Fruit fly (Drosophila melanogaster) whole organism, embryonic: Measurements from ENCODE around the gene scyl.

Experiments
- C15 ChIP-seq: fragments of 200-800 bp; sonication (Bioruptor generic); IDR thresholded peaks from 3 replicates; pipeline ENCODE4 v1.3.6; 2022; ENCODE audit warnings: missing biosample characterization, missing genetic modification characterization
- CG10366 ChIP-seq: fragments of 200-800 bp; sonication (Bioruptor generic); IDR thresholded peaks from 2 replicates; pipeline ENCODE4 v1.3.6; 2022; ENCODE audit warnings: missing biosample characterization, missing genetic modification characterization
- CG10462 ChIP-seq: fragments of 200-800 bp; sonication (Bioruptor generic); optimal IDR thresholded peaks from 2 replicates; lab custom pipeline; 2016; ENCODE audit warnings: missing biosample characterization, missing genetic modification characterization
- CG11504 ChIP-seq: fragments of 200-800 bp; sonication (Bioruptor generic); optimal IDR thresholded peaks from 3 replicates; lab custom pipeline; 2019; ENCODE audit warnings: missing biosample characterization, mild to moderate bottlenecking, missing genetic modification characterization, moderate library complexity
- CG12219 ChIP-seq: fragments of 200-800 bp; sonication (Bioruptor generic); optimal IDR thresholded peaks from 3 replicates; lab custom pipeline; 2018; ENCODE audit warnings: missing biosample characterization, mild to moderate bottlenecking, missing genetic modification characterization
- CG12236 ChIP-seq: fragments of 200-800 bp; sonication (Bioruptor generic); optimal IDR thresholded peaks from 2 replicates; lab custom pipeline; 2016; ENCODE audit warnings: missing biosample characterization, missing genetic modification characterization
- CG13894 ChIP-seq: fragments of 200-800 bp; sonication (Bioruptor generic); optimal IDR thresholded peaks from 3 replicates; lab custom pipeline; 2018; ENCODE audit warnings: missing biosample characterization, mild to moderate bottlenecking, missing genetic modification characterization, moderate library complexity
- CG14667 ChIP-seq: fragments of 200-800 bp; sonication (Bioruptor generic); IDR thresholded peaks from 2 replicates; pipeline ENCODE4 v1.3.6; 2022; ENCODE audit warnings: missing biosample characterization, missing genetic modification characterization
- CG14860 ChIP-seq: fragments of 200-800 bp; sonication (Bioruptor generic); IDR thresholded peaks from 3 replicates; pipeline ENCODE4 v1.3.6; 2022; ENCODE audit warnings: missing biosample characterization, missing genetic modification characterization; ENCODE audit not compliant: partially characterized antibody
- CG1529 ChIP-seq: fragments of 200-800 bp; sonication (Bioruptor generic); optimal IDR thresholded peaks from 3 replicates; lab custom pipeline; 2018; ENCODE audit warnings: missing biosample characterization, missing genetic modification characterization
- CG15479 ChIP-seq: fragments of 200-800 bp; sonication (Bioruptor generic); optimal IDR thresholded peaks from 3 replicates; lab custom pipeline; 2019; ENCODE audit warnings: missing biosample characterization, mild to moderate bottlenecking, missing genetic modification characterization, moderate library complexity
- CG15601 ChIP-seq: fragments of 200-800 bp; sonication (Bioruptor generic); optimal IDR thresholded peaks from 3 replicates; lab custom pipeline; 2019; ENCODE audit warnings: missing biosample characterization, mild to moderate bottlenecking, missing genetic modification characterization, moderate library complexity
- CG15696 ChIP-seq: fragments of 200-800 bp; sonication (Bioruptor generic); optimal IDR thresholded peaks from 2 replicates; lab custom pipeline; 2019; ENCODE audit warnings: missing biosample characterization, mild to moderate bottlenecking, missing genetic modification characterization, moderate library complexity
- CG17829 ChIP-seq: fragments of 200-800 bp; optimal IDR thresholded peaks from 2 replicates; lab custom pipeline; 2019; ENCODE audit warnings: missing biosample characterization, mild to moderate bottlenecking, missing genetic modification characterization, moderate library complexity
- CG18011 ChIP-seq: fragments of 200-800 bp; sonication (Bioruptor generic); optimal IDR thresholded peaks from 2 replicates; lab custom pipeline; 2017; ENCODE audit warnings: missing biosample characterization, missing genetic modification characterization, mild to moderate bottlenecking, moderate library complexity, missing genotype
- CG31365 ChIP-seq: fragments of 200-800 bp; sonication (Bioruptor generic); optimal IDR thresholded peaks from 2 replicates; lab custom pipeline; 2018; ENCODE audit warnings: missing biosample characterization, mild to moderate bottlenecking, missing genetic modification characterization
- CG31388 ChIP-seq: fragments of 200-800 bp; sonication (Bioruptor generic); optimal IDR thresholded peaks from 2 replicates; lab custom pipeline; 2016; ENCODE audit warnings: missing biosample characterization, missing genetic modification characterization
- CG32772 ChIP-seq: fragments of 200-800 bp; sonication (Bioruptor generic); IDR thresholded peaks from 2 replicates; pipeline ENCODE4 v1.3.6; 2022; ENCODE audit warnings: missing biosample characterization, missing genetic modification characterization
- CG33557 ChIP-seq: fragments of 200-800 bp; sonication (Bioruptor generic); optimal IDR thresholded peaks from 2 replicates; lab custom pipeline; 2019; ENCODE audit warnings: missing biosample characterization, mild to moderate bottlenecking, missing genetic modification characterization, moderate library complexity
- CG3407 ChIP-seq: fragments of 200-800 bp; sonication (Bioruptor generic); optimal IDR thresholded peaks from 2 replicates; lab custom pipeline; 2018; ENCODE audit warnings: missing biosample characterization, mild to moderate bottlenecking, missing genetic modification characterization
- CG3995 ChIP-seq: fragments of 200-800 bp; sonication (Bioruptor generic); optimal IDR thresholded peaks from 3 replicates; lab custom pipeline; 2016; ENCODE audit warnings: missing biosample characterization, missing genetic modification characterization
- CG4820 ChIP-seq: fragments of 200-800 bp; sonication (Bioruptor generic); optimal IDR thresholded peaks from 3 replicates; lab custom pipeline; 2016; ENCODE audit warnings: missing biosample characterization, missing genetic modification characterization
- CG5953 ChIP-seq: fragments of 200-800 bp; sonication (Bioruptor generic); IDR thresholded peaks from 2 replicates; pipeline ENCODE4 v1.3.6; 2022; ENCODE audit warnings: missing biosample characterization, missing genetic modification characterization
- CG6854 ChIP-seq: fragments of 200-800 bp; sonication (Bioruptor generic); optimal IDR thresholded peaks from 3 replicates; lab custom pipeline; 2017; ENCODE audit warnings: missing biosample characterization, mild to moderate bottlenecking, missing genetic modification characterization
- CG7357 ChIP-seq: fragments of 200-800 bp; sonication (Bioruptor generic); IDR thresholded peaks from 3 replicates; pipeline ENCODE4 v1.3.6; 2022; ENCODE audit warnings: missing biosample characterization, missing genetic modification characterization
- CG7786 ChIP-seq: fragments of 200-800 bp; sonication (Bioruptor generic); optimal IDR thresholded peaks from 2 replicates; lab custom pipeline; 2016; ENCODE audit warnings: missing biosample characterization, missing genetic modification characterization
- CoRest ChIP-seq: fragments of 200-800 bp; sonication (Bioruptor generic); optimal IDR thresholded peaks from 3 replicates; lab custom pipeline; 2018; ENCODE audit warnings: missing biosample characterization, mild to moderate bottlenecking, missing genetic modification characterization, moderate library complexity
- HLH4C ChIP-seq: fragments of 200-800 bp; sonication (Bioruptor generic); IDR thresholded peaks from 3 replicates; pipeline ENCODE4 v1.3.6; 2022; ENCODE audit warnings: missing biosample characterization, missing genetic modification characterization; ENCODE audit not compliant: partially characterized antibody
- Hand ChIP-seq: fragments of 200-800 bp; sonication (Bioruptor generic); optimal IDR thresholded peaks from 2 replicates; lab custom pipeline; 2017; ENCODE audit warnings: mild to moderate bottlenecking, missing biosample characterization, missing genetic modification reagents, missing genetic modification characterization
- Lim3 ChIP-seq: fragments of 200-800 bp; sonication (Bioruptor generic); IDR thresholded peaks from 2 replicates; pipeline ENCODE4 v1.3.6; 2022; ENCODE audit warnings: missing biosample characterization, missing genetic modification characterization
- Max ChIP-seq: fragments of 200-800 bp; sonication (Bioruptor generic); optimal IDR thresholded peaks from 2 replicates; lab custom pipeline; 2016; ENCODE audit warnings: missing biosample characterization, mild to moderate bottlenecking, missing genetic modification characterization
- Med ChIP-seq: fragments of 200-800 bp; sonication (Bioruptor generic); peaks from one replicate; lab custom pipeline; 2016; ENCODE audit warnings: missing biosample characterization, missing genetic modification characterization, mild to moderate bottlenecking, inconsistent platforms, moderate library complexity
- Oli ChIP-seq: fragments of 200-800 bp; sonication (Bioruptor generic); optimal IDR thresholded peaks from 2 replicates; lab custom pipeline; 2018; ENCODE audit warnings: missing biosample characterization, mild to moderate bottlenecking, missing genetic modification characterization, moderate library complexity
- Optix ChIP-seq: fragments of 200-800 bp; sonication (Bioruptor generic); IDR thresholded peaks from 3 replicates; pipeline ENCODE4 v1.3.6; 2022; ENCODE audit warnings: missing biosample characterization, missing genetic modification characterization
- ato ChIP-seq: fragments of 200-800 bp; sonication (Bioruptor generic); IDR thresholded peaks from 2 replicates; pipeline ENCODE4 v1.3.6; 2022; ENCODE audit warnings: missing biosample characterization, missing genetic modification characterization; ENCODE audit not compliant: partially characterized antibody
- croc ChIP-seq: fragments of 200-800 bp; sonication (Bioruptor generic); conservative IDR thresholded peaks from 3 replicates; pipeline ENCODE4 v1.3.6; 2022; ENCODE audit warnings: missing biosample characterization, missing genetic modification characterization
- crol ChIP-seq: fragments of 200-800 bp; sonication (Bioruptor generic); IDR thresholded peaks from 2 replicates; pipeline ENCODE4 v1.3.6; 2022; ENCODE audit warnings: missing biosample characterization, missing genetic modification characterization
- crp ChIP-seq, 2 experiments: fragments of 200-800 bp; sonication (Bioruptor generic); optimal IDR thresholded peaks; 2 replicates in 1 of 2; 3 replicates in 1 of 2; lab custom pipeline; 2017; ENCODE audit warnings: missing biosample characterization in 2 of 2, missing genetic modification characterization in 2 of 2, mild to moderate bottlenecking in 1 of 2, moderate library complexity in 1 of 2
- en ChIP-seq: fragments of 200-800 bp; sonication (Bioruptor generic); optimal IDR thresholded peaks from 2 replicates; lab custom pipeline; 2016; ENCODE audit warnings: missing biosample characterization, missing genetic modification characterization
- lilli ChIP-seq: fragments of 200-800 bp; sonication (Bioruptor generic); optimal IDR thresholded peaks from 3 replicates; lab custom pipeline; 2016; ENCODE audit warnings: missing biosample characterization, missing genetic modification characterization
- lola ChIP-seq, 3 experiments: fragments of >200 bp in 2 of 3; fragments of 200-800 bp in 1 of 3; sonication (Bioruptor generic) in 1 of 3; optimal IDR thresholded peaks; 2 replicates each; lab custom pipeline; 2017 to 2019; ENCODE audit warnings: missing biosample characterization in 3 of 3, missing genetic modification characterization in 3 of 3, mild to moderate bottlenecking in 1 of 3, moderate library complexity in 1 of 3
- pb ChIP-seq: fragments of 200-800 bp; sonication (Bioruptor generic); optimal IDR thresholded peaks from 3 replicates; lab custom pipeline; 2016; ENCODE audit warnings: missing biosample characterization, missing genetic modification characterization
- pita ChIP-seq: fragments of 200-800 bp; sonication (Bioruptor generic); optimal IDR thresholded peaks from 2 replicates; lab custom pipeline; 2017; ENCODE audit warnings: missing biosample characterization, mild to moderate bottlenecking, missing genetic modification characterization
- seq ChIP-seq: fragments of 200-800 bp; sonication (Bioruptor generic); IDR thresholded peaks from 2 replicates; pipeline ENCODE4 v1.3.6; 2022; ENCODE audit warnings: missing biosample characterization, missing genetic modification characterization
- sima ChIP-seq: fragments of 200-800 bp; sonication (Bioruptor generic); optimal IDR thresholded peaks from 2 replicates; lab custom pipeline; 2016; ENCODE audit warnings: missing biosample characterization, missing genetic modification characterization
- sqz ChIP-seq: fragments of 200-800 bp; sonication (Bioruptor generic); optimal IDR thresholded peaks from 3 replicates; lab custom pipeline; 2018; ENCODE audit warnings: missing biosample characterization, mild to moderate bottlenecking, missing genetic modification characterization
- tin ChIP-seq: fragments of 200-800 bp; sonication (Bioruptor generic); optimal IDR thresholded peaks from 3 replicates; lab custom pipeline; 2016; ENCODE audit warnings: missing biosample characterization, missing genetic modification characterization
- vnd ChIP-seq: fragments of 200-800 bp; sonication (Bioruptor generic); IDR thresholded peaks from 3 replicates; pipeline ENCODE4 v1.3.6; 2022; ENCODE audit warnings: missing biosample characterization, missing genetic modification characterization; ENCODE audit not compliant: partially characterized antibody

The scyl gene

DNA sequence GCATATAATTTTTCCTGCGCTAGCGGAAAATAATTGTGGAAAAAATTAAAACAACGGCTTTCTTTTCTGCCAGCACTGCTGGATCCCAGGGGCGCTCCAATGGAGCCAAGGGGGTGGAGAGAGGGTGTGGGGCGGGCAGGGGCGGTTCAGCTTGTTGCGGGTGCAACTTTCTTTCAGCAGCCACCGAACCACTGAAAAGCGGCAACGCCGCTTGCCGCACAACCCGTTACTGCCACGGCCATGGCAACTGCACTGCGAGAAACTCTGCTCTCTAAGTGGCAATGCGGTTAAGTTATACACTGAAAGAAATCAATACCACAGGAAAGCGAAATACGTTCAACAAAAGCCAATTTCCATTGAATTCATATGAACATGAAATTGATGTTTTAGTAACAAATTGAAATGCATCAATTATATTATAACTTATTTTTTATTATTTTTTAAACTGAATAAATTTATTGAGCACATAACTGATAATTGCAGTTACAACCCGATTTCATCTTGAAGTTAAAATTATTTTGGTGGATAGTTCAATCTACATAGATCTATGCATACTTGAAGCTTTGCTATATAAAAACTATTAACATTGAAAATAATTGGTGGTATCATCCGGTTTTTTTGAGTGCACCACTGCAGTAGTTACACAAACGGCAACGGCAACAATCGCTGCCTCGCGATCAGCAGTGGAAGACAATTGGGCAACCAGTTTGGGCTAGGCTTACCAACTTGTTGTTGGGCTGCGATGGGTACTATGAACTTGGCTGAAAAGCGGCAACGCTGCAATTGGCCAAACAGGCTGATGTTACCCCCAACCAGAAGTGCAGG lies 4.3 kb downstream of the scyl start (continued):
- TF ChIP-seq CG7786 (GFP tag; lab: Kevin White, UChicago) (peak; percentile 26), croc (GFP tag; lab: Robert Waterston, UW) (peak; percentile 49; the same call in 2 of the 3 replicates), CG10366 (GFP tag; lab: Robert Waterston, UW) (peak; percentile 55), CG18011 (GFP tag; lab: Kevin White, UChicago) (peak; percentile 50), sima (GFP tag; lab: Kevin White, UChicago) (no peak), crol (peak; percentile 97), CG3407 (peak; percentile 100), crp (GFP tag; optimal IDR thresholded peaks at IDR 0.05; lab: Kevin White, UChicago) (peak in 1 of 2 experiments; percentile 32), CG11504 (tag; lab: Kevin White, UChicago) (peak; percentile 89), en (GFP tag; lab: Kevin White, UChicago) (no peak), CG5953 (GFP tag; lab: Robert Waterston, UW) (peak; percentile 77), CG14667 (GFP tag; lab: Robert Waterston, UW) (no peak), CG15601 (tag; lab: Kevin White, UChicago) (peak; percentile 76), CoRest (tag; lab: Kevin White, UChicago) (peak; percentile 91), CG12236 (GFP tag; lab: Kevin White, UChicago) (peak; percentile 11), sqz (GFP tag; lab: Kevin White, UChicago) (peak; percentile 73), CG7357 (GFP tag; lab: Robert Waterston, UW) (peak; percentile 56; the same call in 1 of the 3 replicates), CG15696 (tag; lab: Kevin White, UChicago) (peak; percentile 78), lola (GFP tag; optimal IDR thresholded peaks at IDR 0.05; lab: Kevin White, UChicago) (peak in 1 of 3 experiments; percentile 90), CG12219 (peak; percentile 50), CG13894 (tag; lab: Kevin White, UChicago) (no peak), seq (GFP tag; lab: Robert Waterston, UW) (peak; percentile 71), Lim3 (no peak), ato (no peak), CG31388 (no peak), CG14860 (no peak; the same call in 2 of the 3 replicates), Hand (GFP tag; lab: Kevin White, UChicago) (peak; percentile 64), pb (no peak), CG17829 (tag; lab: Kevin White, UChicago) (peak; percentile 81), CG32772 (peak; percentile 53), lilli (GFP tag; lab: Kevin White, UChicago) (peak; percentile 62), CG1529 (GFP tag; lab: Kevin White, UChicago) (peak; percentile 76), Max (GFP tag; lab: Kevin White, UChicago) (peak; percentile 78), C15 (GFP tag; lab: Robert Waterston, UW) (peak; percentile 46; the same call in 1 of the 3 replicates), CG15479 (GFP tag; lab: Kevin White, UChicago) (peak; percentile 61), Oli (peak; percentile 80), vnd (no peak), HLH4C (GFP tag; lab: Robert Waterston, UW) (no peak), CG6854 (GFP tag; lab: Kevin White, UChicago) (peak; percentile 47), CG10462 (GFP tag; lab: Kevin White, UChicago) (peak; percentile 15), pita (GFP tag; lab: Kevin White, UChicago) (no peak), Optix (peak; percentile 73; the same call in 2 of the 3 replicates), tin (peak; percentile 82), CG31365 (tag; lab: Kevin White, UChicago) (no peak), CG3995 (GFP tag; lab: Kevin White, UChicago) (peak; percentile 10), Med (GFP tag; lab: Kevin White, UChicago) (peak; percentile 88), CG33557 (peak; percentile 85), CG4820 (GFP tag; lab: Kevin White, UChicago) (peak; percentile 89)
